Worm (Caenorhabditis elegans): ENCODE results near the gene T21D12.14.

T21D12.14 gene

ce11 chrIV:247494-247893 is 40.4 kb downstream of the T21D12.14 start (continued):
- TF ChIP-seq mxl-2 (GFP tag; conservative IDR thresholded peaks at IDR 0.05), result no peak
- TF ChIP-seq F37D6.2 (tag; optimal IDR thresholded peaks at IDR 0.05), result no peak
- TF ChIP-seq pha-4 (GFP tag; IDR thresholded peaks at IDR 0.05), result no peak
- no peak for TF ChIP-seq pha-4 (tag; optimal IDR thresholded peaks at IDR 0.05)
- TF ChIP-seq zip-2 (tag; optimal IDR thresholded peaks at IDR 0.05), result no peak
- TF ChIP-seq zfp-3 (GFP tag; conservative IDR thresholded peaks at IDR 0.05), result no peak
- TF ChIP-seq ztf-7 (tag; optimal IDR thresholded peaks at IDR 0.05), result no peak
- TF ChIP-seq nhr-102 (tag; optimal IDR thresholded peaks at IDR 0.05), result no peak
- no peak for TF ChIP-seq Y75B8A.6 (GFP tag; IDR thresholded peaks at IDR 0.05)
- no peak for TF ChIP-seq daf-19 (GFP tag; conservative IDR thresholded peaks at IDR 0.05)
- no peak for TF ChIP-seq unc-130 (GFP tag; optimal IDR thresholded peaks at IDR 0.05)
- TF ChIP-seq ceh-20 (GFP tag; IDR thresholded peaks at IDR 0.05), result peak; percentile 51; the same call in 1 of the 2 replicates
- TF ChIP-seq cey-2 (tag; optimal IDR thresholded peaks at IDR 0.05; ENCODE audit: borderline replicate concordance, insufficient read depth), result peak; percentile 51
- TF ChIP-seq hlh-30 (tag; optimal IDR thresholded peaks at IDR 0.05; ENCODE audit: insufficient read depth), result peak; percentile 85
- TF ChIP-seq tra-1 (GFP tag; IDR thresholded peaks at IDR 0.05), result 0 out of 2 replicates have a peak, but pooled peaks have one; percentile 47

- no peak for TF ChIP-seq rbr-2 (tag; optimal IDR thresholded peaks at IDR 0.05)
- TF ChIP-seq R02D3.7 (tag; optimal IDR thresholded peaks at IDR 0.05), result peak; percentile 6
- TF ChIP-seq nhr-28 (tag; optimal IDR thresholded peaks at IDR 0.05), result peak; percentile 5
Observed at ce11 chrIV:244843-245242, 43.1 kb downstream of the T21D12.14 start, which contains the start of gene aass-1. Gene aass-1, plus strand, starts transcription at chrIV:245143.

ce11 chrIV:244278-244677 is 43.6 kb downstream of the T21D12.14 start:
- TF ChIP-seq hif-1 (tag; optimal IDR thresholded peaks at IDR 0.05), result no peak
- TF ChIP-seq lsy-2 (tag; optimal IDR thresholded peaks at IDR 0.05), result no peak
- TF ChIP-seq R02D3.7 (tag; optimal IDR thresholded peaks at IDR 0.05), result no peak
- TF ChIP-seq fos-1 (tag; optimal IDR thresholded peaks at IDR 0.05), result no peak
- TF ChIP-seq lin-39 (tag; optimal IDR thresholded peaks at IDR 0.05), result no peak
- TF ChIP-seq fkh-10 (GFP tag; optimal IDR thresholded peaks at IDR 0.05), result no peak
- TF ChIP-seq daf-12 (tag; optimal IDR thresholded peaks at IDR 0.05), result no peak
- no peak for TF ChIP-seq ceh-20 (GFP tag; IDR thresholded peaks at IDR 0.05)
- no peak for TF ChIP-seq lim-7 (GFP tag; IDR thresholded peaks at IDR 0.05)

DNA sequence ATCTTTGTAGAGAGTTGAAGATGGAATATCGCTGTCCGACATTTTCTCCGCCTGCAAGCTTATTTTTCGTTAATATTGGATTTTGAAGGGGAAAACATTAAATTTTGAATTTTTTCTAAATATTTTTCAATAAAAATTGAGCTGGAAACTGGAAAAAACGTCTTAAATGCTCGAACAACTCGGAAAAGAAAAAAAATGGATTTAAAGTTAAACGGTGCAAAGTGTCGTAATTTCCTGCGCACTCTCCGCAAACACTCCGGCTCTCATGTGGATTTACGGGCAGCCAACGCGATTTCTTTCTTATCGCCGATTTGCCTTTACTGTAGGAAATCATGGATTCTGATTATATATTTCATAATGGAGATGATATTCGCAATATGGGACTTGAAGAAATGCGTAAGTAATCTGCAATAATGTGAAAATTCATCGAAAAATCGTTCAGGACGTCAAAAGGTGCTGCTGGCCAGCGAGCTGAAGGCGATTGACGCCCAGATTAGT is 47.6 kb downstream of the T21D12.14 start, which contains the start of the genes fnta-1 and cogc-8:
Gene fnta-1, minus strand, starts transcription at position 51 of the 498 bp plus-strand sequence.
Gene cogc-8, plus strand, starts transcription at position 195 of the 498 bp plus-strand sequence.
- TF ChIP-seq aha-1 (tag) (peak; percentile 85), daf-12 (tag; optimal IDR thresholded peaks at IDR 0.05) (no peak), dpl-1 (GFP tag; optimal IDR thresholded peaks at IDR 0.05) (peak; percentile 49), arid-1 (GFP tag; conservative IDR thresholded peaks at IDR 0.05) (no peak), lsy-2 (tag; optimal IDR thresholded peaks at IDR 0.05) (peak in 1 of 2 experiments; percentile 37), skn-1 (tag; optimal IDR thresholded peaks at IDR 0.05) (no peak), mes-2 (tag; optimal IDR thresholded peaks at IDR 0.05; ENCODE audit: poor library complexity, severe bottlenecking) (peak; percentile 62), hlh-11 (tag; optimal IDR thresholded peaks at IDR 0.05) (no peak), R02D3.7 (tag; optimal IDR thresholded peaks at IDR 0.05) (peak; percentile 88), dve-1 (tag; optimal IDR thresholded peaks at IDR 0.05; ENCODE audit: insufficient read depth) (peak; percentile 48)

DNA sequence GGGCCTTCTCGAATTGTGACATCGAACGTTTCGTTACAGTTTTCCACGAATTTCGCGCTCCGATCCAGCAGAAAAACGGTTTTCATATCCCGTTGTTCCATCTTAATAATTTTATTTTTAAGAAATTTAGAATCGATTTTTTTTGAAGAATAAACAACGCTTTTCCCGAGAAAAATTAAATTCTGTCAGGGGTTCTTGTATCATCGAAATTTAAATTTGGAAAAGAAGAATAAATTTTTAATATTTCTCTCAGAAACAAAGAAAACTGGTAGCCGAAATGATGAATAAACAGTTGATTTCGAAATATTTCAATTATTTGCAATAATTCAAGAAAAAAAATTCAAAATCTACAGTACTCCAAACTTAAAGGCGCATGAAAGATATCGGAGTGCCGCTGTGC is 50.6 kb downstream of the T21D12.14 start, which contains the start of gene ints-13:
Gene ints-13, minus strand, starts transcription at position 101 of the 400 bp plus-strand sequence.
- TF ChIP-seq ceh-20 (GFP tag; IDR thresholded peaks at IDR 0.05), result no peak
- TF ChIP-seq unc-130 (GFP tag; optimal IDR thresholded peaks at IDR 0.05), result no peak
- TF ChIP-seq lin-38 (GFP tag; IDR thresholded peaks at IDR 0.05), result peak; percentile 11; the same call in 1 of the 2 replicates
- TF ChIP-seq nhr-77 (tag; optimal IDR thresholded peaks at IDR 0.05), result no peak
- TF ChIP-seq nhr-48 (tag; optimal IDR thresholded peaks at IDR 0.05), result no peak
- no peak for TF ChIP-seq mxl-2 (GFP tag; conservative IDR thresholded peaks at IDR 0.05)
